Fruit fly (Drosophila melanogaster) whole organism, prepupa: ENCODE measurements around the gene CG7627.

Experiments used
- Blimp-1 ChIP-seq: fragments of 200-800 bp; sonication (Bioruptor generic); optimal IDR thresholded peaks from 3 replicates; lab custom pipeline; 2017; ENCODE audit warnings: missing biosample characterization, missing genetic modification characterization, mild to moderate bottlenecking, moderate library complexity, missing genetic modification reagents
- CG10631 ChIP-seq: fragments of 200-800 bp; sonication (Bioruptor generic); optimal IDR thresholded peaks from 2 replicates; lab custom pipeline; 2016; ENCODE audit warnings: missing biosample characterization, missing genetic modification characterization
- CG10669 ChIP-seq: fragments of 200-800 bp; sonication (Bioruptor generic); optimal IDR thresholded peaks from 3 replicates; lab custom pipeline; 2018; ENCODE audit warnings: missing biosample characterization, mild to moderate bottlenecking, missing genetic modification characterization, moderate library complexity
- CG11294 ChIP-seq: fragments of 200-800 bp; sonication (Bioruptor generic); IDR thresholded peaks from 2 replicates; pipeline ENCODE4 v1.3.6; 2022; ENCODE audit warnings: missing biosample characterization, missing genetic modification characterization
- CG11762 ChIP-seq: fragments of 200-800 bp; sonication (Bioruptor generic); optimal IDR thresholded peaks from 3 replicates; lab custom pipeline; 2016; ENCODE audit warnings: missing biosample characterization, missing genetic modification characterization; ENCODE audit not compliant: insufficient read depth
- CG11902 ChIP-seq: fragments of 200-800 bp; sonication (Bioruptor generic); optimal IDR thresholded peaks from 3 replicates; lab custom pipeline; 2016; ENCODE audit warnings: missing biosample characterization, missing genetic modification characterization
- CG15336 ChIP-seq: fragments of 200-800 bp; sonication (Bioruptor generic); IDR thresholded peaks from 2 replicates; pipeline ENCODE4 v1.3.6; 2022; ENCODE audit warnings: missing biosample characterization, missing genetic modification characterization
- CG16779 ChIP-seq: fragments of 200-800 bp; sonication (Bioruptor generic); optimal IDR thresholded peaks from 3 replicates; lab custom pipeline; 2017; ENCODE audit warnings: missing biosample characterization, mild to moderate bottlenecking, missing genetic modification characterization
- CG3032 ChIP-seq: fragments of 200-800 bp; optimal IDR thresholded peaks from 2 replicates; lab custom pipeline; 2019; ENCODE audit warnings: missing biosample characterization, mild to moderate bottlenecking, missing genetic modification characterization, moderate library complexity
- CG31627 ChIP-seq: fragments of 200-800 bp; sonication (Bioruptor generic); optimal IDR thresholded peaks from 3 replicates; lab custom pipeline; 2016; ENCODE audit warnings: missing biosample characterization, missing genetic modification characterization
- CG34406 ChIP-seq: fragments of 200-800 bp; sonication (Bioruptor generic); optimal IDR thresholded peaks from 3 replicates; lab custom pipeline; 2016; ENCODE audit warnings: missing biosample characterization, missing genetic modification characterization
- CG4318 ChIP-seq: fragments of 200-800 bp; sonication (Bioruptor generic); optimal IDR thresholded peaks from 3 replicates; lab custom pipeline; 2017; ENCODE audit warnings: missing biosample characterization, mild to moderate bottlenecking, missing genetic modification characterization
- CG6163 ChIP-seq: fragments of 200-800 bp; sonication (Bioruptor generic); IDR thresholded peaks from 3 replicates; pipeline ENCODE4 v1.3.6; 2022; ENCODE audit warnings: missing biosample characterization, missing genetic modification characterization
- CG6276 ChIP-seq: fragments of 200-800 bp; sonication (Bioruptor generic); optimal IDR thresholded peaks from 2 replicates; lab custom pipeline; 2017; ENCODE audit warnings: missing biosample characterization, mild to moderate bottlenecking, missing genetic modification characterization
- CG6792 ChIP-seq: fragments of 200-800 bp; sonication (Bioruptor generic); optimal IDR thresholded peaks from 3 replicates; lab custom pipeline; 2016; ENCODE audit warnings: missing biosample characterization, missing genetic modification characterization
- CG6808 ChIP-seq: fragments of 200-800 bp; sonication (Bioruptor generic); optimal IDR thresholded peaks from 3 replicates; lab custom pipeline; 2017; ENCODE audit warnings: missing biosample characterization, missing genetic modification characterization, mild to moderate bottlenecking, moderate library complexity, missing genetic modification reagents
- CG6854 ChIP-seq: fragments of 200-800 bp; sonication (Bioruptor generic); optimal IDR thresholded peaks from 2 replicates; lab custom pipeline; 2017; ENCODE audit warnings: missing biosample characterization, mild to moderate bottlenecking, missing genetic modification characterization
- CG7368 ChIP-seq: fragments of 200-800 bp; sonication (Bioruptor generic); optimal IDR thresholded peaks from 3 replicates; lab custom pipeline; 2016; ENCODE audit warnings: missing biosample characterization, missing genetic modification characterization
- CG8319 ChIP-seq: fragments of 200-800 bp; sonication (Bioruptor generic); optimal IDR thresholded peaks from 3 replicates; lab custom pipeline; 2016; ENCODE audit warnings: missing biosample characterization, missing genetic modification characterization
- CG9139 ChIP-seq: fragments of 200-800 bp; sonication (Bioruptor generic); optimal IDR thresholded peaks from 3 replicates; lab custom pipeline; 2017; ENCODE audit warnings: missing biosample characterization, mild to moderate bottlenecking, missing genetic modification characterization
- Eip75B ChIP-seq: fragments of 200-800 bp; sonication (Bioruptor generic); optimal IDR thresholded peaks from 3 replicates; lab custom pipeline; 2016; ENCODE audit warnings: missing biosample characterization, missing genetic modification characterization
- Eip78C ChIP-seq: fragments of 200-800 bp; sonication (Bioruptor generic); peaks from one replicate; lab custom pipeline; 2016; ENCODE audit warnings: missing biosample characterization, missing genetic modification characterization
- Eip93F ChIP-seq: fragments of 200-800 bp; sonication (Bioruptor generic); optimal IDR thresholded peaks from 2 replicates; lab custom pipeline; 2016; ENCODE audit warnings: missing biosample characterization, mild to moderate bottlenecking, missing genetic modification characterization
- Ets21C ChIP-seq: fragments of 200-800 bp; sonication (Bioruptor generic); optimal IDR thresholded peaks from 3 replicates; lab custom pipeline; 2016; ENCODE audit warnings: missing biosample characterization, missing genetic modification characterization
- Ets96B ChIP-seq: fragments of 200-800 bp; optimal IDR thresholded peaks from 2 replicates; lab custom pipeline; 2019; ENCODE audit warnings: missing biosample characterization, mild to moderate bottlenecking, missing genetic modification characterization, moderate library complexity
- Gug ChIP-seq: fragments of 200-800 bp; sonication (Bioruptor generic); IDR thresholded peaks from 2 replicates; pipeline ENCODE4 v1.3.6; 2022; ENCODE audit warnings: missing biosample characterization, missing genetic modification characterization
- Hr38 ChIP-seq: sonication (Bioruptor generic); optimal IDR thresholded peaks from 2 replicates; lab custom pipeline; 2016; ENCODE audit warnings: missing biosample characterization, missing genetic modification characterization
- Lpt ChIP-seq: fragments of 200-800 bp; sonication (Bioruptor generic); optimal IDR thresholded peaks from 3 replicates; lab custom pipeline; 2016; ENCODE audit warnings: missing biosample characterization, missing genetic modification characterization
- Met ChIP-seq: fragments of 200-800 bp; sonication (Bioruptor generic); optimal IDR thresholded peaks from 3 replicates; lab custom pipeline; 2016; ENCODE audit warnings: missing biosample characterization, missing genetic modification characterization
- Smox ChIP-seq: fragments of 200-800 bp; sonication (Bioruptor generic); optimal IDR thresholded peaks from 3 replicates; lab custom pipeline; 2016; ENCODE audit warnings: missing biosample characterization, missing genetic modification characterization
- Sox14 ChIP-seq: fragments of 200-800 bp; sonication (Bioruptor generic); optimal IDR thresholded peaks from 3 replicates; lab custom pipeline; 2016; ENCODE audit warnings: missing biosample characterization, missing genetic modification characterization
- Sox15 ChIP-seq: fragments of 200-800 bp; sonication (Bioruptor generic); optimal IDR thresholded peaks from 3 replicates; lab custom pipeline; 2016; ENCODE audit warnings: missing biosample characterization, missing genetic modification characterization
- achi ChIP-seq: fragments of 200-800 bp; sonication (Bioruptor generic); optimal IDR thresholded peaks from 3 replicates; lab custom pipeline; 2016; ENCODE audit warnings: missing biosample characterization, missing genetic modification characterization
- acj6 ChIP-seq: fragments of 200-800 bp; sonication (Bioruptor generic); optimal IDR thresholded peaks from 3 replicates; lab custom pipeline; 2016; ENCODE audit warnings: missing biosample characterization, missing genetic modification characterization
- dac ChIP-seq: fragments of 200-800 bp; sonication (Bioruptor generic); optimal IDR thresholded peaks from 2 replicates; lab custom pipeline; 2017; ENCODE audit warnings: missing biosample characterization, mild to moderate bottlenecking, missing genetic modification characterization
- dsx ChIP-seq: fragments of 200-800 bp; optimal IDR thresholded peaks from 3 replicates; lab custom pipeline; 2019; ENCODE audit warnings: missing biosample characterization, mild to moderate bottlenecking, missing genetic modification characterization, moderate library complexity; ENCODE audit not compliant: poor library complexity, severe bottlenecking
- eg ChIP-seq: fragments of 200-800 bp; sonication (Bioruptor generic); IDR thresholded peaks from 3 replicates; pipeline ENCODE4 v1.3.6; 2022; ENCODE audit warnings: missing biosample characterization, missing genetic modification characterization
- esn ChIP-seq: fragments of 200-800 bp; sonication (Bioruptor generic); optimal IDR thresholded peaks from 2 replicates; lab custom pipeline; 2016; ENCODE audit warnings: missing biosample characterization, mild to moderate bottlenecking, missing genetic modification characterization, moderate library complexity
- fd59A ChIP-seq: fragments of 200-800 bp; sonication (Bioruptor generic); optimal IDR thresholded peaks from 2 replicates; lab custom pipeline; 2017; ENCODE audit warnings: missing biosample characterization, mild to moderate bottlenecking, missing genetic modification characterization, missing genetic modification reagents
- fd85E ChIP-seq: fragments of 200-800 bp; sonication (Bioruptor generic); optimal IDR thresholded peaks from 3 replicates; lab custom pipeline; 2016; ENCODE audit warnings: missing biosample characterization, missing genetic modification characterization
- lz ChIP-seq: fragments of 200-800 bp; sonication (Bioruptor generic); optimal IDR thresholded peaks from 3 replicates; lab custom pipeline; 2016; ENCODE audit warnings: missing biosample characterization, missing genetic modification characterization
- net ChIP-seq: fragments of 200-800 bp; sonication (Bioruptor generic); optimal IDR thresholded peaks from 3 replicates; lab custom pipeline; 2016; ENCODE audit warnings: missing biosample characterization, missing genetic modification characterization
- pdm3 ChIP-seq: fragments of 200-800 bp; sonication (Bioruptor generic); optimal IDR thresholded peaks from 3 replicates; lab custom pipeline; 2016; ENCODE audit warnings: missing biosample characterization, missing genetic modification characterization
- ss ChIP-seq, 2 experiments: fragments of 200-800 bp; sonication (Bioruptor generic); optimal IDR thresholded peaks; 2 replicates in 1 of 2; 3 replicates in 1 of 2; lab custom pipeline; 2017 to 2018; ENCODE audit warnings: mild to moderate bottlenecking in 2 of 2, missing biosample characterization in 2 of 2, missing genetic modification characterization in 2 of 2, moderate library complexity in 1 of 2
- svp ChIP-seq: fragments of 200-800 bp; sonication (Bioruptor generic); peaks from one replicate; lab custom pipeline; 2016; ENCODE audit warnings: missing biosample characterization, missing genetic modification characterization

CG7627 gene

dm6 chr2L:8319858-8320525 lies 42.3 kb downstream of the CG7627 start, which contains the start of the genes mtsh and strat (continued):
- TF ChIP-seq CG11762 (GFP tag; lab: Kevin White, UChicago) (peak; percentile 21), Sox15 (GFP tag; lab: Kevin White, UChicago) (no peak), net (no peak), CG10669 (GFP tag; lab: Kevin White, UChicago) (peak; percentile 51), CG4318 (no peak), CG11902 (GFP tag; lab: Kevin White, UChicago) (no peak), ss (GFP tag; optimal IDR thresholded peaks at IDR 0.05; lab: Kevin White, UChicago) (no peak), CG11294 (no peak)

- TF ChIP-seq lz (GFP tag; lab: Kevin White, UChicago) (no peak), fd85E (GFP tag; lab: Kevin White, UChicago) (no peak), Eip78C (no peak), Hr38 (no peak), CG11902 (GFP tag; lab: Kevin White, UChicago) (no peak), CG31627 (no peak), CG7368 (no peak), CG9139 (no peak), esn (GFP tag; lab: Kevin White, UChicago) (no peak), CG3032 (no peak), CG34406 (GFP tag; lab: Kevin White, UChicago) (no peak), CG16779 (tag; lab: Kevin White, UChicago) (no peak), achi (GFP tag; lab: Kevin White, UChicago) (no peak), CG8319 (GFP tag; lab: Kevin White, UChicago) (no peak), Eip93F (GFP tag; lab: Kevin White, UChicago) (no peak), Blimp-1 (GFP tag; lab: Kevin White, UChicago) (no peak), CG6854 (GFP tag; lab: Kevin White, UChicago) (no peak), CG4318 (no peak)
Observed at dm6 chr2L:8311741-8312140, 50.5 kb downstream of the CG7627 start.

dm6 chr2L:8311091-8311490 lies 51.2 kb downstream of the CG7627 start, which contains the start of the genes CG7810 and CG7806:
Gene CG7810, minus strand, starts transcription at chr2L:8311195.
Gene CG7806, plus strand, starts transcription at chr2L:8311399.
- TF ChIP-seq net: no peak
- peak; percentile 94 for TF ChIP-seq Sox14 (GFP tag; lab: Kevin White, UChicago)
- no peak for TF ChIP-seq Ets21C (GFP tag; lab: Kevin White, UChicago)
- no peak for TF ChIP-seq CG6808
- no peak for TF ChIP-seq ss (GFP tag; optimal IDR thresholded peaks at IDR 0.05; lab: Kevin White, UChicago)
- peak; percentile 92 for TF ChIP-seq CG10631 (GFP tag; lab: Kevin White, UChicago)
- TF ChIP-seq Hr38: peak; percentile 37
- peak; percentile 90 for TF ChIP-seq CG6792 (GFP tag; lab: Kevin White, UChicago)
- peak; percentile 94 for TF ChIP-seq CG31627
- TF ChIP-seq lz (GFP tag; lab: Kevin White, UChicago): peak; percentile 92
- TF ChIP-seq acj6 (GFP tag; lab: Kevin White, UChicago): peak; percentile 91
- no peak for TF ChIP-seq Smox (GFP tag; lab: Kevin White, UChicago)
- no peak; the same call in 1 of the 3 replicates for TF ChIP-seq eg (GFP tag; lab: Robert Waterston, UW)
- peak; percentile 96 for TF ChIP-seq CG15336
- TF ChIP-seq CG8319 (GFP tag; lab: Kevin White, UChicago): peak; percentile 85
- TF ChIP-seq esn (GFP tag; lab: Kevin White, UChicago): peak; percentile 95
- no peak for TF ChIP-seq CG6276 (GFP tag; lab: Kevin White, UChicago)
- no peak for TF ChIP-seq Eip93F (GFP tag; lab: Kevin White, UChicago)
- TF ChIP-seq svp (GFP tag; lab: Kevin White, UChicago): no peak
- peak; percentile 86 for TF ChIP-seq Ets96B
- TF ChIP-seq Eip75B (GFP tag; lab: Kevin White, UChicago): no peak
- TF ChIP-seq CG9139: no peak
- peak; percentile 96 for TF ChIP-seq CG6163
- TF ChIP-seq Met (GFP tag; lab: Kevin White, UChicago): no peak
- TF ChIP-seq Eip78C: peak; percentile 97
- peak; percentile 97 for TF ChIP-seq achi (GFP tag; lab: Kevin White, UChicago)
- TF ChIP-seq Blimp-1 (GFP tag; lab: Kevin White, UChicago): peak; percentile 55
- peak; percentile 88 for TF ChIP-seq Gug (GFP tag; lab: Robert Waterston, UW)
- TF ChIP-seq CG7368: no peak
- TF ChIP-seq fd59A (GFP tag; lab: Kevin White, UChicago): peak; percentile 73
- no peak for TF ChIP-seq fd85E (GFP tag; lab: Kevin White, UChicago)
- TF ChIP-seq dsx (GFP tag; lab: Kevin White, UChicago): peak; percentile 85
- TF ChIP-seq pdm3 (GFP tag; lab: Kevin White, UChicago): no peak
- peak; percentile 82 for TF ChIP-seq CG11762 (GFP tag; lab: Kevin White, UChicago)
- peak; percentile 80 for TF ChIP-seq Lpt (GFP tag; lab: Kevin White, UChicago)
- no peak for TF ChIP-seq CG4318
- TF ChIP-seq dac: no peak
